Fruit fly (Drosophila melanogaster) whole organism, embryonic: ENCODE results near the gene Gclc.

Source experiments
- Asciz ChIP-seq: fragments of 200-800 bp; sonication (Bioruptor generic); optimal IDR thresholded peaks from 2 replicates; lab custom pipeline; 2017; ENCODE audit warnings: missing biosample characterization, mild to moderate bottlenecking, missing genetic modification characterization, missing genetic modification reagents
- CG10431 ChIP-seq: fragments of 200-800 bp; sonication (Bioruptor generic); optimal IDR thresholded peaks from 3 replicates; lab custom pipeline; 2018; ENCODE audit warnings: missing biosample characterization, mild to moderate bottlenecking, missing genetic modification characterization
- CG12391 ChIP-seq: fragments of 200-800 bp; sonication (Bioruptor generic); optimal IDR thresholded peaks from 3 replicates; lab custom pipeline; 2018; ENCODE audit warnings: missing biosample characterization, mild to moderate bottlenecking, missing genetic modification characterization, moderate library complexity
- CG12659 ChIP-seq: fragments of 200-800 bp; sonication (Bioruptor generic); optimal IDR thresholded peaks from 3 replicates; lab custom pipeline; 2017; ENCODE audit warnings: mild to moderate bottlenecking, missing biosample characterization, missing genetic modification reagents, missing genetic modification characterization
- CG12942 ChIP-seq: fragments of 200-800 bp; sonication (Bioruptor generic); optimal IDR thresholded peaks from 3 replicates; lab custom pipeline; 2016; ENCODE audit warnings: missing biosample characterization, missing genetic modification characterization
- CG13775 ChIP-seq: fragments of 200-800 bp; sonication (Bioruptor generic); optimal IDR thresholded peaks from 3 replicates; lab custom pipeline; 2017; ENCODE audit warnings: missing biosample characterization, mild to moderate bottlenecking, missing genetic modification characterization
- CG15269 ChIP-seq: fragments of 200-800 bp; sonication (Bioruptor generic); optimal IDR thresholded peaks from 2 replicates; lab custom pipeline; 2018; ENCODE audit warnings: missing biosample characterization, mild to moderate bottlenecking, missing genetic modification characterization, moderate library complexity
- CG1529 ChIP-seq: fragments of 200-800 bp; sonication (Bioruptor generic); optimal IDR thresholded peaks from 3 replicates; lab custom pipeline; 2018; ENCODE audit warnings: missing biosample characterization, missing genetic modification characterization
- CG1602 ChIP-seq: fragments of 200-800 bp; sonication (Bioruptor generic); optimal IDR thresholded peaks from 3 replicates; lab custom pipeline; 2016; ENCODE audit warnings: missing biosample characterization, missing genetic modification characterization
- CG16779 ChIP-seq: fragments of 200-800 bp; sonication (Bioruptor generic); IDR thresholded peaks from 2 replicates; pipeline ENCODE4 v1.3.6; 2022; ENCODE audit warnings: missing biosample characterization, missing genetic modification characterization
- CG17186 ChIP-seq: fragments of 200-800 bp; sonication (Bioruptor generic); optimal IDR thresholded peaks from 3 replicates; lab custom pipeline; 2017; ENCODE audit warnings: missing biosample characterization, missing genetic modification reagents, missing genetic modification characterization
- CG17912 ChIP-seq: fragments of 200-800 bp; sonication (Bioruptor generic); optimal IDR thresholded peaks from 2 replicates; lab custom pipeline; 2018; ENCODE audit warnings: missing biosample characterization, mild to moderate bottlenecking, missing genetic modification characterization
- CG18764 ChIP-seq: fragments of 200-800 bp; sonication (Bioruptor generic); optimal IDR thresholded peaks from 3 replicates; lab custom pipeline; 2016; ENCODE audit warnings: missing biosample characterization, missing genetic modification characterization
- CG2116 ChIP-seq: fragments of 200-800 bp; sonication (Bioruptor generic); optimal IDR thresholded peaks from 3 replicates; lab custom pipeline; 2018; ENCODE audit warnings: missing biosample characterization, mild to moderate bottlenecking, missing genetic modification characterization
- CG2875 ChIP-seq: fragments of 200-800 bp; sonication (Bioruptor generic); optimal IDR thresholded peaks from 2 replicates; lab custom pipeline; 2017; ENCODE audit warnings: missing biosample characterization, mild to moderate bottlenecking, missing genetic modification characterization, missing genetic modification reagents
- CG42726 ChIP-seq: fragments of 200-800 bp; sonication (Bioruptor generic); IDR thresholded peaks from 2 replicates; pipeline ENCODE4 v1.3.6; 2022; ENCODE audit warnings: missing biosample characterization, missing genetic modification characterization; ENCODE audit not compliant: partially characterized antibody
- CG6683 ChIP-seq: fragments of 200-800 bp; sonication (Bioruptor generic); optimal IDR thresholded peaks from 2 replicates; lab custom pipeline; 2017; ENCODE audit warnings: missing biosample characterization, mild to moderate bottlenecking, missing genetic modification characterization, missing genetic modification reagents
- CG7786 ChIP-seq: fragments of 200-800 bp; sonication (Bioruptor generic); optimal IDR thresholded peaks from 2 replicates; lab custom pipeline; 2016; ENCODE audit warnings: missing biosample characterization, missing genetic modification characterization
- CG7987 ChIP-seq: fragments of 200-800 bp; sonication (Bioruptor generic); optimal IDR thresholded peaks from 2 replicates; lab custom pipeline; 2018; ENCODE audit warnings: missing biosample characterization, mild to moderate bottlenecking, missing genetic modification characterization, moderate library complexity
- CHES-1-like ChIP-seq: fragments of 200-800 bp; sonication (Bioruptor generic); optimal IDR thresholded peaks from 2 replicates; lab custom pipeline; 2016; ENCODE audit warnings: missing biosample characterization, missing genetic modification characterization
- CkIIα-i1 ChIP-seq: fragments of 200-800 bp; sonication (Bioruptor generic); IDR thresholded peaks from 2 replicates; pipeline ENCODE4 v1.3.6; 2022; ENCODE audit warnings: missing biosample characterization, missing genetic modification characterization
- Dp ChIP-seq: fragments of 200-800 bp; sonication (Bioruptor generic); optimal IDR thresholded peaks from 2 replicates; lab custom pipeline; 2018; ENCODE audit warnings: missing biosample characterization, mild to moderate bottlenecking, missing genetic modification characterization, moderate library complexity
- E2f2 ChIP-seq: fragments of 200-800 bp; sonication (Bioruptor generic); IDR thresholded peaks from 2 replicates; pipeline ENCODE4 v1.3.6; 2022; ENCODE audit warnings: missing biosample characterization, missing genetic modification characterization
- Ets97D ChIP-seq: fragments of 200-800 bp; sonication (Bioruptor generic); optimal IDR thresholded peaks from 3 replicates; lab custom pipeline; 2016; ENCODE audit warnings: missing biosample characterization, missing genetic modification characterization
- HLH3B ChIP-seq: fragments of 200-800 bp; sonication (Bioruptor generic); IDR thresholded peaks from 2 replicates; pipeline ENCODE4 v1.3.6; 2022; ENCODE audit warnings: missing biosample characterization, missing genetic modification characterization
- HLH54F ChIP-seq: fragments of 200-800 bp; sonication (Bioruptor generic); optimal IDR thresholded peaks from 3 replicates; lab custom pipeline; 2016; ENCODE audit warnings: missing biosample characterization, missing genetic modification characterization
- Hr51 ChIP-seq, 2 experiments: fragments of 200-800 bp; sonication (Bioruptor generic); optimal IDR thresholded peaks; 2 replicates in 1 of 2; 3 replicates in 1 of 2; lab custom pipeline; 2016 to 2018; ENCODE audit warnings: missing biosample characterization in 2 of 2, missing genetic modification characterization in 2 of 2, mild to moderate bottlenecking in 1 of 2, moderate library complexity in 1 of 2
- Mad ChIP-seq: fragments of 200-800 bp; sonication (Bioruptor generic); optimal IDR thresholded peaks from 2 replicates; lab custom pipeline; 2016; ENCODE audit warnings: missing biosample characterization, missing genetic modification characterization
- Med ChIP-seq: fragments of 200-800 bp; sonication (Bioruptor generic); peaks from one replicate; lab custom pipeline; 2016; ENCODE audit warnings: missing biosample characterization, missing genetic modification characterization, mild to moderate bottlenecking, inconsistent platforms, moderate library complexity
- Neu2 ChIP-seq: fragments of 200-800 bp; sonication (Bioruptor generic); optimal IDR thresholded peaks from 3 replicates; lab custom pipeline; 2016; ENCODE audit warnings: missing biosample characterization, missing genetic modification characterization, borderline replicate concordance
- Opbp ChIP-seq: fragments of 200-800 bp; sonication (Bioruptor generic); IDR thresholded peaks from 3 replicates; pipeline ENCODE4 v1.3.6; 2022; ENCODE audit warnings: missing biosample characterization, missing genetic modification characterization; ENCODE audit not compliant: partially characterized antibody
- Sox100B ChIP-seq: fragments of 200-800 bp; sonication (Bioruptor generic); optimal IDR thresholded peaks from 3 replicates; lab custom pipeline; 2018; ENCODE audit warnings: missing biosample characterization, mild to moderate bottlenecking, missing genetic modification characterization
- Stat92E ChIP-seq, 3 experiments: fragments of >200 bp in 2 of 3; fragments of 200-800 bp in 1 of 3; sonication (Bioruptor generic) in 1 of 3; optimal IDR thresholded peaks; 2 replicates each; lab custom pipeline; 2017 to 2019; ENCODE audit warnings: missing biosample characterization in 3 of 3, missing genetic modification characterization in 3 of 3, mild to moderate bottlenecking in 1 of 3, moderate library complexity in 1 of 3
- TFAM ChIP-seq: fragments of 200-800 bp; sonication (Bioruptor generic); optimal IDR thresholded peaks from 2 replicates; lab custom pipeline; 2017; ENCODE audit warnings: missing biosample characterization, missing genetic modification characterization, inconsistent platforms
- amos ChIP-seq: fragments of 200-800 bp; sonication (Bioruptor generic); IDR thresholded peaks from 2 replicates; pipeline ENCODE4 v1.3.6; 2022; ENCODE audit warnings: missing biosample characterization, missing genetic modification characterization; ENCODE audit not compliant: partially characterized antibody
- bbx ChIP-seq: fragments of 200-800 bp; sonication (Bioruptor generic); IDR thresholded peaks from 2 replicates; pipeline ENCODE4 v1.3.6; 2022; ENCODE audit warnings: missing biosample characterization, missing genetic modification characterization; ENCODE audit not compliant: partially characterized antibody
- cas ChIP-seq: fragments of 200-800 bp; sonication (Bioruptor generic); IDR thresholded peaks from 2 replicates; pipeline ENCODE4 v1.3.6; 2022; ENCODE audit warnings: missing biosample characterization, missing genetic modification characterization
- danr ChIP-seq: fragments of 200-800 bp; sonication (Bioruptor generic); IDR thresholded peaks from 2 replicates; pipeline ENCODE4 v1.3.6; 2022; ENCODE audit warnings: missing biosample characterization, missing genetic modification characterization
- dmrt11E ChIP-seq: fragments of 200-800 bp; sonication (Bioruptor generic); optimal IDR thresholded peaks from 3 replicates; lab custom pipeline; 2018; ENCODE audit warnings: missing biosample characterization, mild to moderate bottlenecking, missing genetic modification characterization, moderate library complexity
- fd102C ChIP-seq: fragments of 200-800 bp; sonication (Bioruptor generic); optimal IDR thresholded peaks from 2 replicates; lab custom pipeline; 2018; ENCODE audit warnings: missing biosample characterization, mild to moderate bottlenecking, missing genetic modification characterization, moderate library complexity
- gsb ChIP-seq: fragments of 200-800 bp; sonication (Bioruptor generic); IDR thresholded peaks from 2 replicates; pipeline ENCODE4 v1.3.6; 2022; ENCODE audit warnings: missing biosample characterization, missing genetic modification characterization
- gt ChIP-seq: fragments of 200-800 bp; sonication (Bioruptor generic); IDR thresholded peaks from 2 replicates; pipeline ENCODE4 v1.3.6; 2022; ENCODE audit warnings: missing biosample characterization, missing genetic modification characterization
- her ChIP-seq: fragments of 200-800 bp; sonication (Bioruptor generic); optimal IDR thresholded peaks from 2 replicates; lab custom pipeline; 2016; ENCODE audit warnings: missing biosample characterization, missing genetic modification characterization
- kni ChIP-seq: fragments of 200-800 bp; sonication (Bioruptor generic); optimal IDR thresholded peaks from 3 replicates; lab custom pipeline; 2017; ENCODE audit warnings: mild to moderate bottlenecking, missing biosample characterization, missing genetic modification reagents, missing genetic modification characterization
- org-1 ChIP-seq: fragments of 200-800 bp; sonication (Bioruptor generic); optimal IDR thresholded peaks from 2 replicates; lab custom pipeline; 2017; ENCODE audit warnings: missing biosample characterization, missing genetic modification characterization
- p53 ChIP-seq: fragments of 200-800 bp; sonication (Bioruptor generic); optimal IDR thresholded peaks from 2 replicates; lab custom pipeline; 2016; ENCODE audit warnings: missing biosample characterization, missing genetic modification characterization
- row ChIP-seq: fragments of 200-800 bp; sonication (Bioruptor generic); IDR thresholded peaks from 3 replicates; pipeline ENCODE4 v1.3.6; 2022; ENCODE audit warnings: missing biosample characterization, missing genetic modification characterization
- seq ChIP-seq: fragments of 200-800 bp; sonication (Bioruptor generic); IDR thresholded peaks from 2 replicates; pipeline ENCODE4 v1.3.6; 2022; ENCODE audit warnings: missing biosample characterization, missing genetic modification characterization
- sqz ChIP-seq: fragments of 200-800 bp; sonication (Bioruptor generic); optimal IDR thresholded peaks from 3 replicates; lab custom pipeline; 2018; ENCODE audit warnings: missing biosample characterization, mild to moderate bottlenecking, missing genetic modification characterization
- tin ChIP-seq: fragments of 200-800 bp; sonication (Bioruptor generic); optimal IDR thresholded peaks from 3 replicates; lab custom pipeline; 2016; ENCODE audit warnings: missing biosample characterization, missing genetic modification characterization

Gclc gene

dm6 chrX:8125224-8125649 is 9.3 kb upstream of the Gclc start (continued):
- TF ChIP-seq seq (GFP tag; lab: Robert Waterston, UW) (no peak), TFAM (GFP tag; lab: Kevin White, UChicago) (no peak), danr (no peak), row (GFP tag; lab: Robert Waterston, UW) (peak; percentile 39; the same call in 2 of the 3 replicates), dmrt11E (tag; lab: Kevin White, UChicago) (peak; percentile 45), CG12391 (peak; percentile 49), bbx (GFP tag; lab: Robert Waterston, UW) (no peak), CG6683 (GFP tag; lab: Kevin White, UChicago) (no peak), CkIIα-i1 (GFP tag; lab: Robert Waterston, UW) (no peak), CG15269 (tag; lab: Kevin White, UChicago) (peak; percentile 45), CG1529 (GFP tag; lab: Kevin White, UChicago) (peak; percentile 9), gt (GFP tag; lab: Robert Waterston, UW) (no peak), Neu2 (GFP tag; lab: Kevin White, UChicago) (no peak), CG7987 (no peak), kni (GFP tag; lab: Kevin White, UChicago) (no peak), Med (GFP tag; lab: Kevin White, UChicago) (peak; percentile 65), p53 (GFP tag; lab: Kevin White, UChicago) (no peak), CG12942 (GFP tag; lab: Kevin White, UChicago) (peak; percentile 41), HLH54F (GFP tag; lab: Kevin White, UChicago) (no peak), E2f2 (peak; percentile 40; the same call in 1 of the 2 replicates), CG10431 (GFP tag; lab: Kevin White, UChicago) (no peak), cas (GFP tag; lab: Robert Waterston, UW) (no peak), Stat92E (GFP tag; optimal IDR thresholded peaks at IDR 0.05; lab: Kevin White, UChicago) (no peak), CG1602 (GFP tag; lab: Kevin White, UChicago) (peak; percentile 18), Opbp (GFP tag; lab: Robert Waterston, UW) (no peak), amos (no peak), CG12659 (GFP tag; lab: Kevin White, UChicago) (peak; percentile 28), CG7786 (GFP tag; lab: Kevin White, UChicago) (no peak), sqz (GFP tag; lab: Kevin White, UChicago) (peak; percentile 12), CHES-1-like (GFP tag; lab: Kevin White, UChicago) (no peak), fd102C (GFP tag; lab: Kevin White, UChicago) (no peak), CG16779 (no peak), gsb (no peak), tin (GFP tag; lab: Kevin White, UChicago) (peak; percentile 49), CG18764 (GFP tag; lab: Kevin White, UChicago) (no peak), org-1 (GFP tag; lab: Kevin White, UChicago) (no peak), Sox100B (GFP tag; lab: Kevin White, UChicago) (peak; percentile 83), Hr51 (GFP tag; optimal IDR thresholded peaks at IDR 0.05; lab: Kevin White, UChicago) (peak in 1 of 2 experiments; percentile 71), CG2875 (peak; percentile 41), Dp (no peak), CG42726 (GFP tag; lab: Robert Waterston, UW) (no peak), CG17912 (no peak), CG13775 (GFP tag; lab: Kevin White, UChicago) (peak; percentile 43), Mad (GFP tag; lab: Kevin White, UChicago) (no peak), CG2116 (peak; percentile 51), Asciz (GFP tag; lab: Kevin White, UChicago) (peak; percentile 55), Ets97D (GFP tag; lab: Kevin White, UChicago) (no peak), CG17186 (no peak), HLH3B (GFP tag; lab: Robert Waterston, UW) (peak; percentile 33; the same call in 1 of the 2 replicates), her (GFP tag; lab: Kevin White, UChicago) (no peak)
